Fruit fly (Drosophila melanogaster) whole organism, prepupa: ENCODE data around the gene Sh.

Experiments used
- Blimp-1 ChIP-seq: fragments of 200-800 bp; sonication (Bioruptor generic); optimal IDR thresholded peaks from 3 replicates; lab custom pipeline; 2017; ENCODE audit warnings: missing biosample characterization, missing genetic modification characterization, mild to moderate bottlenecking, moderate library complexity, missing genetic modification reagents
- CG10669 ChIP-seq: fragments of 200-800 bp; sonication (Bioruptor generic); optimal IDR thresholded peaks from 3 replicates; lab custom pipeline; 2018; ENCODE audit warnings: missing biosample characterization, mild to moderate bottlenecking, missing genetic modification characterization, moderate library complexity
- CG11294 ChIP-seq: fragments of 200-800 bp; sonication (Bioruptor generic); IDR thresholded peaks from 2 replicates; pipeline ENCODE4 v1.3.6; 2022; ENCODE audit warnings: missing biosample characterization, missing genetic modification characterization
- CG15336 ChIP-seq: fragments of 200-800 bp; sonication (Bioruptor generic); IDR thresholded peaks from 2 replicates; pipeline ENCODE4 v1.3.6; 2022; ENCODE audit warnings: missing biosample characterization, missing genetic modification characterization
- CG32006 ChIP-seq: fragments of 200-800 bp; sonication (Bioruptor generic); optimal IDR thresholded peaks from 3 replicates; lab custom pipeline; 2017; ENCODE audit warnings: missing biosample characterization, mild to moderate bottlenecking, missing genetic modification characterization
- CG34406 ChIP-seq: fragments of 200-800 bp; sonication (Bioruptor generic); optimal IDR thresholded peaks from 3 replicates; lab custom pipeline; 2016; ENCODE audit warnings: missing biosample characterization, missing genetic modification characterization
- CG3919 ChIP-seq: fragments of 200-800 bp; sonication (Bioruptor generic); optimal IDR thresholded peaks from 3 replicates; lab custom pipeline; 2016; ENCODE audit warnings: missing biosample characterization, missing genetic modification characterization
- CG4318 ChIP-seq: fragments of 200-800 bp; sonication (Bioruptor generic); optimal IDR thresholded peaks from 3 replicates; lab custom pipeline; 2017; ENCODE audit warnings: missing biosample characterization, mild to moderate bottlenecking, missing genetic modification characterization
- CG6163 ChIP-seq: fragments of 200-800 bp; sonication (Bioruptor generic); IDR thresholded peaks from 3 replicates; pipeline ENCODE4 v1.3.6; 2022; ENCODE audit warnings: missing biosample characterization, missing genetic modification characterization
- CG6792 ChIP-seq: fragments of 200-800 bp; sonication (Bioruptor generic); optimal IDR thresholded peaks from 3 replicates; lab custom pipeline; 2016; ENCODE audit warnings: missing biosample characterization, missing genetic modification characterization
- CG6808 ChIP-seq: fragments of 200-800 bp; sonication (Bioruptor generic); optimal IDR thresholded peaks from 3 replicates; lab custom pipeline; 2017; ENCODE audit warnings: missing biosample characterization, missing genetic modification characterization, mild to moderate bottlenecking, moderate library complexity, missing genetic modification reagents
- CG6854 ChIP-seq: fragments of 200-800 bp; sonication (Bioruptor generic); optimal IDR thresholded peaks from 2 replicates; lab custom pipeline; 2017; ENCODE audit warnings: missing biosample characterization, mild to moderate bottlenecking, missing genetic modification characterization
- CG7368 ChIP-seq: fragments of 200-800 bp; sonication (Bioruptor generic); optimal IDR thresholded peaks from 3 replicates; lab custom pipeline; 2016; ENCODE audit warnings: missing biosample characterization, missing genetic modification characterization
- CG8119 ChIP-seq: fragments of 200-800 bp; sonication (Bioruptor generic); IDR thresholded peaks from 3 replicates; pipeline ENCODE4 v1.3.6; 2022; ENCODE audit warnings: missing biosample characterization, missing genetic modification characterization
- CG8319 ChIP-seq: fragments of 200-800 bp; sonication (Bioruptor generic); optimal IDR thresholded peaks from 3 replicates; lab custom pipeline; 2016; ENCODE audit warnings: missing biosample characterization, missing genetic modification characterization
- CG9139 ChIP-seq: fragments of 200-800 bp; sonication (Bioruptor generic); optimal IDR thresholded peaks from 3 replicates; lab custom pipeline; 2017; ENCODE audit warnings: missing biosample characterization, mild to moderate bottlenecking, missing genetic modification characterization
- Eip93F ChIP-seq: fragments of 200-800 bp; sonication (Bioruptor generic); optimal IDR thresholded peaks from 2 replicates; lab custom pipeline; 2016; ENCODE audit warnings: missing biosample characterization, mild to moderate bottlenecking, missing genetic modification characterization
- Gug ChIP-seq: fragments of 200-800 bp; sonication (Bioruptor generic); IDR thresholded peaks from 2 replicates; pipeline ENCODE4 v1.3.6; 2022; ENCODE audit warnings: missing biosample characterization, missing genetic modification characterization
- Hr38 ChIP-seq: sonication (Bioruptor generic); optimal IDR thresholded peaks from 2 replicates; lab custom pipeline; 2016; ENCODE audit warnings: missing biosample characterization, missing genetic modification characterization
- Hr39 ChIP-seq: fragments of 200-800 bp; sonication (Bioruptor generic); optimal IDR thresholded peaks from 2 replicates; lab custom pipeline; 2016; ENCODE audit warnings: missing biosample characterization, missing genetic modification characterization
- Hr4 ChIP-seq: fragments of 200-800 bp; sonication (Bioruptor generic); optimal IDR thresholded peaks from 3 replicates; lab custom pipeline; 2016; ENCODE audit warnings: missing biosample characterization, missing genetic modification characterization
- Lpt ChIP-seq: fragments of 200-800 bp; sonication (Bioruptor generic); optimal IDR thresholded peaks from 3 replicates; lab custom pipeline; 2016; ENCODE audit warnings: missing biosample characterization, missing genetic modification characterization
- OdsH ChIP-seq: fragments of 200-800 bp; sonication (Bioruptor generic); optimal IDR thresholded peaks from 3 replicates; lab custom pipeline; 2016; ENCODE audit warnings: missing biosample characterization, missing genetic modification characterization
- Smox ChIP-seq: fragments of 200-800 bp; sonication (Bioruptor generic); optimal IDR thresholded peaks from 3 replicates; lab custom pipeline; 2016; ENCODE audit warnings: missing biosample characterization, missing genetic modification characterization
- acj6 ChIP-seq: fragments of 200-800 bp; sonication (Bioruptor generic); optimal IDR thresholded peaks from 3 replicates; lab custom pipeline; 2016; ENCODE audit warnings: missing biosample characterization, missing genetic modification characterization
- dac ChIP-seq: fragments of 200-800 bp; sonication (Bioruptor generic); optimal IDR thresholded peaks from 2 replicates; lab custom pipeline; 2017; ENCODE audit warnings: missing biosample characterization, mild to moderate bottlenecking, missing genetic modification characterization
- dsx ChIP-seq: fragments of 200-800 bp; optimal IDR thresholded peaks from 3 replicates; lab custom pipeline; 2019; ENCODE audit warnings: missing biosample characterization, mild to moderate bottlenecking, missing genetic modification characterization, moderate library complexity; ENCODE audit not compliant: poor library complexity, severe bottlenecking
- eg ChIP-seq: fragments of 200-800 bp; sonication (Bioruptor generic); IDR thresholded peaks from 3 replicates; pipeline ENCODE4 v1.3.6; 2022; ENCODE audit warnings: missing biosample characterization, missing genetic modification characterization
- esn ChIP-seq: fragments of 200-800 bp; sonication (Bioruptor generic); optimal IDR thresholded peaks from 2 replicates; lab custom pipeline; 2016; ENCODE audit warnings: missing biosample characterization, mild to moderate bottlenecking, missing genetic modification characterization, moderate library complexity
- fd59A ChIP-seq: fragments of 200-800 bp; sonication (Bioruptor generic); optimal IDR thresholded peaks from 2 replicates; lab custom pipeline; 2017; ENCODE audit warnings: missing biosample characterization, mild to moderate bottlenecking, missing genetic modification characterization, missing genetic modification reagents
- fd85E ChIP-seq: fragments of 200-800 bp; sonication (Bioruptor generic); optimal IDR thresholded peaks from 3 replicates; lab custom pipeline; 2016; ENCODE audit warnings: missing biosample characterization, missing genetic modification characterization
- fkh ChIP-seq: fragments of 200-800 bp; sonication (Bioruptor generic); optimal IDR thresholded peaks from 3 replicates; lab custom pipeline; 2017; ENCODE audit warnings: missing biosample characterization, mild to moderate bottlenecking, missing genetic modification characterization, moderate library complexity
- lz ChIP-seq: fragments of 200-800 bp; sonication (Bioruptor generic); optimal IDR thresholded peaks from 3 replicates; lab custom pipeline; 2016; ENCODE audit warnings: missing biosample characterization, missing genetic modification characterization
- pdm3 ChIP-seq: fragments of 200-800 bp; sonication (Bioruptor generic); optimal IDR thresholded peaks from 3 replicates; lab custom pipeline; 2016; ENCODE audit warnings: missing biosample characterization, missing genetic modification characterization
- salr ChIP-seq, 2 experiments: fragments of 200-800 bp; sonication (Bioruptor generic); optimal IDR thresholded peaks; 3 replicates each; lab custom pipeline; 2016 to 2018; ENCODE audit warnings: missing biosample characterization in 2 of 2, missing genetic modification characterization in 2 of 2, mild to moderate bottlenecking in 1 of 2
- topi ChIP-seq: fragments of 200-800 bp; sonication (Bioruptor generic); optimal IDR thresholded peaks from 3 replicates; lab custom pipeline; 2016; ENCODE audit warnings: missing biosample characterization, missing genetic modification characterization
- vri ChIP-seq: fragments of 200-800 bp; sonication (Bioruptor generic); optimal IDR thresholded peaks from 3 replicates; lab custom pipeline; 2016; ENCODE audit warnings: missing biosample characterization, mild to moderate bottlenecking, missing genetic modification characterization

The Sh gene

dm6 chrX:18063144-18063772, at the start of gene Sh:
Gene Sh, minus strand, starts transcription at chrX:18063247.
- TF ChIP-seq CG7368 (GFP tag; lab: Kevin White, UChicago), result peak; percentile 10
- no peak for TF ChIP-seq CG32006 (GFP tag; lab: Kevin White, UChicago)
- TF ChIP-seq, all 60 proteins: peak for 1

DNA sequence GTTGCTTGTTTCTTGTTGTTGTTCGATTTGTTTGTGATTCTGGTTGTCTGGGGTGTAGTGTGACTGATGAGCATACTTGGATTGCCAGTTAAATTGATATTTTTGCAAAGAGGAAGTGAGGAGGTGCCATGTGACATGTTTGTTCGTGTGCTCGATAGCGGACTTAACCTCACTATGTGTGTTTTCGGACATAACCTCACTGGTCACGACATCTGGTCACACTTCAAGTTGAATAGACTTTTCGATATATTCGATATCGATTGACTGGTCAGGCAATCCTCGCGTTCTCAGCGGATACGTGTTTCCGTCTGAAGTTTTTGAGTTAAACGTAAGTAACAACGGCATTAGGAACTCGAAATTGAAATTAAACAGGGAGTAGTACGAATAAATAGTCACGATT, 45.6 kb upstream of the Sh start:
- TF ChIP-seq dac (no peak), Hr38 (GFP tag; lab: Kevin White, UChicago) (no peak), CG9139 (GFP tag; lab: Kevin White, UChicago) (no peak), salr (GFP tag; optimal IDR thresholded peaks at IDR 0.05; lab: Kevin White, UChicago) (no peak), OdsH (no peak), CG6808 (GFP tag; lab: Kevin White, UChicago) (no peak), vri (GFP tag; lab: Kevin White, UChicago) (no peak), CG8319 (GFP tag; lab: Kevin White, UChicago) (no peak), CG4318 (GFP tag; lab: Kevin White, UChicago) (no peak), topi (GFP tag; lab: Kevin White, UChicago) (no peak), CG6854 (no peak), fd85E (GFP tag; lab: Kevin White, UChicago) (no peak), Hr39 (no peak), CG11294 (GFP tag; lab: Robert Waterston, UW) (no peak), Lpt (GFP tag; lab: Kevin White, UChicago) (no peak), Smox (GFP tag; lab: Kevin White, UChicago) (no peak), Blimp-1 (GFP tag; lab: Kevin White, UChicago) (no peak), CG34406 (GFP tag; lab: Kevin White, UChicago) (no peak), dsx (GFP tag; lab: Kevin White, UChicago) (no peak), CG10669 (GFP tag; lab: Kevin White, UChicago) (no peak)

DNA sequence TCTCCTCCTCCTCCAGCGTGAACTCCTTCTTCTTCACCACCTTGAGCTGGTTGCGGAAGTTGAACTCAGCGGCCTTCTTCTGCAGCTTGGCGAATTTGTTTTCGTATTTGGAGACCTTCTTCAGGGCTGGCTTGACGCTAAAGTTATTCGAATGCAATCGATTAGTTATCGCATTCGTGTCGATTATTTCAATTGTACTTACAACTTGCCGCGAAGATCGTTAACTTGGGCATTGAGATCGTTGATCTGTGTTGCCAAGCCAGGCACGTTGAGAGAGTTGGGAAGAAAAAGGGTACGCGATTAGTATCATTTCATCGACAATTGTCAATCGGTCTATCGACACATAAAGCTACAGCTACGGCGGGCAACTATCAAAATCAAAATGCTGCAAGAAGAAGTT, 43.6 kb upstream of the Sh start:
- TF ChIP-seq CG3919 (GFP tag; lab: Kevin White, UChicago) (no peak), CG32006 (GFP tag; lab: Kevin White, UChicago) (no peak), CG11294 (GFP tag; lab: Robert Waterston, UW) (no peak), acj6 (GFP tag; lab: Kevin White, UChicago) (no peak), eg (GFP tag; lab: Robert Waterston, UW) (no peak), Eip93F (GFP tag; lab: Kevin White, UChicago) (no peak), vri (GFP tag; lab: Kevin White, UChicago) (no peak), Hr4 (GFP tag; lab: Kevin White, UChicago) (no peak), fd59A (GFP tag; lab: Kevin White, UChicago) (no peak), CG9139 (GFP tag; lab: Kevin White, UChicago) (no peak), CG6792 (GFP tag; lab: Kevin White, UChicago) (no peak), dsx (GFP tag; lab: Kevin White, UChicago) (no peak)
- TF ChIP-seq, all 60 proteins: peak for 0

dm6 chrX:18103353-18103752, 40.3 kb upstream of the Sh start, which contains the start of gene CG7135:
Gene CG7135, plus strand, starts transcription at chrX:18103653.
- TF ChIP-seq Smox (GFP tag; lab: Kevin White, UChicago), result no peak
- TF ChIP-seq CG4318 (GFP tag; lab: Kevin White, UChicago), result no peak
- no peak for TF ChIP-seq CG15336 (GFP tag; lab: Robert Waterston, UW)
- no peak for TF ChIP-seq CG8119
- TF ChIP-seq Gug (GFP tag; lab: Robert Waterston, UW), result no peak
- TF ChIP-seq esn, result no peak
- TF ChIP-seq CG6808 (GFP tag; lab: Kevin White, UChicago), result no peak
- no peak for TF ChIP-seq lz
- TF ChIP-seq fkh (GFP tag; lab: Kevin White, UChicago), result no peak
- TF ChIP-seq Hr4 (GFP tag; lab: Kevin White, UChicago), result no peak
- TF ChIP-seq pdm3 (GFP tag; lab: Kevin White, UChicago), result no peak
- no peak for TF ChIP-seq dac
- TF ChIP-seq CG6163 (GFP tag; lab: Robert Waterston, UW), result no peak
- no peak for TF ChIP-seq CG11294 (GFP tag; lab: Robert Waterston, UW)
